Worm (Caenorhabditis elegans) whole organism, L3 larva: ENCODE results near the gene ubl-1.

Source experiments
- R02D3.7 ChIP-seq: fragments of 150-350 bp; optimal IDR thresholded peaks from 2 replicates; lab custom pipeline; 2014; ENCODE audit warnings: missing biosample characterization, missing genetic modification characterization
- aly-2 ChIP-seq: fragments of 150-350 bp; optimal IDR thresholded peaks from 2 replicates; lab custom pipeline; 2014; ENCODE audit warnings: missing biosample characterization, missing genetic modification characterization
- ama-1 ChIP-seq: fragments of 150-350 bp; optimal IDR thresholded peaks from 2 replicates; lab custom pipeline; 2018
- ceh-28 ChIP-seq: fragments of 150-350 bp; optimal IDR thresholded peaks from 2 replicates; lab custom pipeline; 2014; ENCODE audit warnings: missing biosample characterization, missing genetic modification reagents, missing genetic modification characterization
- ceh-9 ChIP-seq: sonication (generic microtip); optimal IDR thresholded peaks from 2 replicates; lab custom pipeline; 2018; ENCODE audit warnings: missing biosample characterization, missing genetic modification characterization
- daf-12 ChIP-seq: fragments of 150-350 bp; optimal IDR thresholded peaks from 2 replicates; lab custom pipeline; 2014; ENCODE audit warnings: missing biosample characterization, missing genetic modification reagents, missing genetic modification characterization
- egl-27 ChIP-seq: sonication (generic microtip); optimal IDR thresholded peaks from 4 replicates; lab custom pipeline; 2017; ENCODE audit warnings: missing biosample characterization, missing genetic modification reagents, missing genetic modification characterization
- egl-5 ChIP-seq: fragments of 150-350 bp; optimal IDR thresholded peaks from 2 replicates; lab custom pipeline; 2017; ENCODE audit warnings: missing biosample characterization, missing genetic modification reagents, missing genetic modification characterization, inconsistent platforms
- elt-1 ChIP-seq: fragments of 150-350 bp; optimal IDR thresholded peaks from 2 replicates; lab custom pipeline; 2014; ENCODE audit warnings: missing biosample characterization, missing genetic modification characterization
- elt-2 ChIP-seq: sonication (generic microtip); optimal IDR thresholded peaks from 2 replicates; lab custom pipeline; 2016; ENCODE audit warnings: missing genetic modification reagents, mild to moderate bottlenecking, missing genetic modification characterization, missing compliant biosample characterization
- elt-3 ChIP-seq, 3 experiments: fragments of 150-350 bp in 1 of 3; sonication (generic microtip) in 2 of 3; optimal IDR thresholded peaks; 2 replicates in 2 of 3; 4 replicates in 1 of 3; lab custom pipeline; 2014 to 2017; ENCODE audit warnings: missing biosample characterization in 3 of 3, missing genetic modification characterization in 3 of 3
- fkh-10 ChIP-seq: sonication (generic microtip); optimal IDR thresholded peaks from 2 replicates; lab custom pipeline; 2017; ENCODE audit warnings: missing biosample characterization, missing genetic modification reagents, missing genetic modification characterization
- fkh-2 ChIP-seq: fragments of 150-350 bp; optimal IDR thresholded peaks from 2 replicates; lab custom pipeline; 2014; ENCODE audit warnings: missing biosample characterization, missing genetic modification reagents, missing genetic modification characterization
- hmg-11 ChIP-seq: sonication (generic microtip); optimal IDR thresholded peaks from 2 replicates; lab custom pipeline; 2016; ENCODE audit warnings: missing genetic modification characterization, missing compliant biosample characterization
- jun-1 ChIP-seq: fragments of 150-350 bp; optimal IDR thresholded peaks from 2 replicates; lab custom pipeline; 2014; ENCODE audit warnings: missing biosample characterization, missing genetic modification reagents, missing genetic modification characterization
- lin-15B ChIP-seq: fragments of 150-350 bp; optimal IDR thresholded peaks from 2 replicates; lab custom pipeline; 2014; ENCODE audit warnings: missing biosample characterization, missing genetic modification characterization
- lin-39 ChIP-seq: fragments of 150-350 bp; optimal IDR thresholded peaks from 2 replicates; lab custom pipeline; 2018; ENCODE audit warnings: missing biosample characterization, missing genetic modification reagents, missing genetic modification characterization
- nfya-1 ChIP-seq: sonication (generic microtip); optimal IDR thresholded peaks from 2 replicates; lab custom pipeline; 2017; ENCODE audit warnings: missing genetic modification characterization, mild to moderate bottlenecking, missing compliant biosample characterization, antibody characterized with exemption, moderate library complexity; ENCODE audit not compliant: insufficient read depth
- nhr-12 ChIP-seq: fragments of 150-350 bp; optimal IDR thresholded peaks from 2 replicates; lab custom pipeline; 2014; ENCODE audit warnings: missing biosample characterization, missing genetic modification characterization
- nhr-23 ChIP-seq: fragments of 150-350 bp; optimal IDR thresholded peaks from 2 replicates; lab custom pipeline; 2014; ENCODE audit warnings: missing biosample characterization, missing genetic modification reagents, missing genetic modification characterization
- nhr-237 ChIP-seq: fragments of 150-350 bp; optimal IDR thresholded peaks from 2 replicates; lab custom pipeline; 2014; ENCODE audit warnings: missing biosample characterization, missing genetic modification characterization
- nhr-28 ChIP-seq: fragments of 150-350 bp; optimal IDR thresholded peaks from 2 replicates; lab custom pipeline; 2014; ENCODE audit warnings: missing biosample characterization, missing genetic modification characterization
- nhr-43 ChIP-seq: sonication (generic microtip); optimal IDR thresholded peaks from 2 replicates; lab custom pipeline; 2016; ENCODE audit warnings: mild to moderate bottlenecking, missing genetic modification characterization, missing compliant biosample characterization; ENCODE audit not compliant: poor library complexity, severe bottlenecking
- nhr-67 ChIP-seq: fragments of 150-350 bp; optimal IDR thresholded peaks from 2 replicates; lab custom pipeline; 2014; ENCODE audit warnings: missing biosample characterization, missing genetic modification characterization
- nhr-76 ChIP-seq: fragments of 150-350 bp; sonication (generic microtip); optimal IDR thresholded peaks from 5 replicates; lab custom pipeline; 2014; ENCODE audit warnings: missing biosample characterization, missing genetic modification characterization
- pha-4 ChIP-seq: fragments of 150-350 bp; optimal IDR thresholded peaks from 2 replicates; lab custom pipeline; 2014; ENCODE audit warnings: missing biosample characterization, missing genetic modification reagents, missing genetic modification characterization
- pqm-1 ChIP-seq: fragments of 150-350 bp; optimal IDR thresholded peaks from 2 replicates; lab custom pipeline; 2017; ENCODE audit warnings: missing biosample characterization, missing genetic modification characterization, inconsistent platforms
- sea-2 ChIP-seq: fragments of 150-350 bp; sonication (generic microtip); optimal IDR thresholded peaks from 4 replicates; lab custom pipeline; 2014; ENCODE audit warnings: missing biosample characterization, missing genetic modification reagents, missing genetic modification characterization
- skn-1 ChIP-seq: fragments of 150-350 bp; optimal IDR thresholded peaks from 2 replicates; lab custom pipeline; 2014; ENCODE audit warnings: missing biosample characterization, missing genetic modification characterization
- unc-39 ChIP-seq: sonication (generic microtip); optimal IDR thresholded peaks from 4 replicates; lab custom pipeline; 2017; ENCODE audit warnings: missing biosample characterization, missing genetic modification characterization
- unc-62 ChIP-seq: fragments of 150-350 bp; sonication (generic microtip); optimal IDR thresholded peaks from 4 replicates; lab custom pipeline; 2014; ENCODE audit warnings: missing biosample characterization, missing genetic modification reagents, missing genetic modification characterization
- zag-1 ChIP-seq: fragments of 150-350 bp; optimal IDR thresholded peaks from 2 replicates; lab custom pipeline; 2014; ENCODE audit warnings: missing biosample characterization, missing genetic modification characterization
- ztf-11 ChIP-seq: fragments of 150-350 bp; optimal IDR thresholded peaks from 2 replicates; lab custom pipeline; 2014; ENCODE audit warnings: missing biosample characterization, missing genetic modification characterization
- ztf-4 ChIP-seq: fragments of 150-350 bp; optimal IDR thresholded peaks from 2 replicates; lab custom pipeline; 2014; ENCODE audit warnings: missing biosample characterization, missing genetic modification characterization

The ubl-1 gene

ce11 chrIII:3066769-3067168 is 1.3 kb upstream of the ubl-1 start:
- no peak for TF ChIP-seq ceh-9 (tag; lab: Kevin White, UChicago)
- no peak for TF ChIP-seq unc-62

- TF ChIP-seq ztf-11 (tag; lab: Kevin White, UChicago) (no peak), zag-1 (tag; lab: Kevin White, UChicago) (no peak), hmg-11 (tag; lab: Kevin White, UChicago) (no peak), sea-2 (no peak), pha-4 (tag; lab: Kevin White, UChicago) (no peak), ztf-4 (tag; lab: Kevin White, UChicago) (no peak)
These were observed 991 bp downstream of the ubl-1 start for ce11 chrIII:3069101-3069500.

ce11 chrIII:3070026-3070573 is 2.0 kb downstream of the ubl-1 start, which contains the start of gene H06I04.3:
Gene H06I04.3, plus strand, starts transcription at chrIII:3070523.
- TF ChIP-seq ceh-28 (tag; lab: Kevin White, UChicago), result no peak
- peak; percentile 41 for TF ChIP-seq nfya-1 (tag; lab: Kevin White, UChicago)
- TF ChIP-seq egl-5 (tag; lab: Kevin White, UChicago), result no peak
- no peak for TF ChIP-seq nhr-67 (tag; lab: Kevin White, UChicago)
- TF ChIP-seq aly-2 (tag; lab: Kevin White, UChicago), result no peak
- no peak for TF ChIP-seq pqm-1 (tag; lab: Kevin White, UChicago)
- TF ChIP-seq unc-39 (tag; lab: Kevin White, UChicago), result no peak
- TF ChIP-seq R02D3.7 (tag; lab: Kevin White, UChicago), result no peak
- peak; percentile 28 for TF ChIP-seq lin-15B
- TF ChIP-seq fkh-2 (tag; lab: Kevin White, UChicago), result no peak
- no peak for TF ChIP-seq elt-1 (tag; lab: Kevin White, UChicago)
- TF ChIP-seq elt-2, result no peak
- no peak for TF ChIP-seq fkh-10 (GFP tag; lab: Kevin White, UChicago)
- TF ChIP-seq egl-27 (tag; lab: Kevin White, UChicago), result no peak
- TF ChIP-seq nhr-237, result no peak
- peak; percentile 24 for TF ChIP-seq lin-39
- TF ChIP-seq hmg-11 (tag; lab: Kevin White, UChicago), result peak; percentile 50
- TF ChIP-seq nhr-76, result no peak
- TF ChIP-seq nhr-23, result peak; percentile 22
- no peak for TF ChIP-seq ama-1 (lab: Kevin White, UChicago)
- TF ChIP-seq elt-3 (tag; optimal IDR thresholded peaks at IDR 0.05; lab: Kevin White, UChicago), result no peak

ce11 chrIII:3086471-3086870 is 18.4 kb downstream of the ubl-1 start, which contains the start of gene sft-1:
Gene sft-1, plus strand, starts transcription at chrIII:3086671.
- peak; percentile 34 for TF ChIP-seq nfya-1 (tag; lab: Kevin White, UChicago)
- no peak for TF ChIP-seq jun-1 (tag; lab: Kevin White, UChicago)
- TF ChIP-seq egl-5 (tag; lab: Kevin White, UChicago), result no peak

ce11 chrIII:3091572-3091971 is 23.5 kb downstream of the ubl-1 start, which contains the start of gene ccep-135:
Gene ccep-135, plus strand, starts transcription at chrIII:3091872.
- TF ChIP-seq nhr-28 (tag; lab: Kevin White, UChicago) (no peak), nhr-43 (tag; lab: Kevin White, UChicago) (no peak), lin-15B (no peak), fkh-2 (tag; lab: Kevin White, UChicago) (no peak), pha-4 (tag; lab: Kevin White, UChicago) (no peak), daf-12 (tag; lab: Kevin White, UChicago) (no peak), skn-1 (tag; lab: Kevin White, UChicago) (no peak), nhr-12 (no peak), lin-39 (no peak), elt-1 (tag; lab: Kevin White, UChicago) (no peak), hmg-11 (tag; lab: Kevin White, UChicago) (no peak), nhr-76 (no peak)
